Fruit fly (Drosophila melanogaster) whole organism, wandering third instar larva: Measurements from ENCODE around the gene CG7376.
A peak's percentile ranks its signal among the peaks of the same experiment; 100 is the strongest.

Experiments used
- Abd-B ChIP-seq: fragments of >200 bp; optimal IDR thresholded peaks from 2 replicates; lab custom pipeline; 2017; ENCODE audit warnings: missing biosample characterization, missing genetic modification characterization
- CG32264 ChIP-seq: fragments of 200-800 bp; sonication (Bioruptor generic); optimal IDR thresholded peaks from 2 replicates; lab custom pipeline; 2016; ENCODE audit warnings: missing biosample characterization, missing genetic modification characterization
- CG9705 ChIP-seq: fragments of 200-800 bp; sonication (Bioruptor generic); optimal IDR thresholded peaks from 2 replicates; lab custom pipeline; 2018; ENCODE audit warnings: missing biosample characterization, mild to moderate bottlenecking, missing genetic modification characterization
- CrebA ChIP-seq: fragments of 200-800 bp; sonication (Bioruptor generic); optimal IDR thresholded peaks from 2 replicates; lab custom pipeline; 2016; ENCODE audit warnings: missing biosample characterization, mild to moderate bottlenecking, missing genetic modification characterization, borderline replicate concordance
- Dfd ChIP-seq: fragments of >200 bp; optimal IDR thresholded peaks from 2 replicates; lab custom pipeline; 2017; ENCODE audit warnings: missing biosample characterization, missing genetic modification characterization
- Dif ChIP-seq: fragments of 200-275, 200-300 bp; sonication (Bioruptor generic); optimal IDR thresholded peaks from 2 replicates; lab custom pipeline; 2018; ENCODE audit warnings: missing biosample characterization, missing genetic modification characterization; ENCODE audit not compliant: partially characterized antibody
- GATAd ChIP-seq: sonication (Bioruptor generic); optimal IDR thresholded peaks from 2 replicates; lab custom pipeline; 2016; ENCODE audit warnings: missing biosample characterization, missing genetic modification characterization
- HLH106 ChIP-seq: fragments of 200-800 bp; optimal IDR thresholded peaks from 3 replicates; lab custom pipeline; 2019; ENCODE audit warnings: missing biosample characterization, mild to moderate bottlenecking, missing genetic modification characterization, moderate library complexity
- Hnf4 ChIP-seq: fragments of 200-800 bp; sonication (Bioruptor generic); optimal IDR thresholded peaks from 2 replicates; lab custom pipeline; 2016; ENCODE audit warnings: missing biosample characterization, mild to moderate bottlenecking, missing genetic modification characterization
- Hr78 ChIP-seq: fragments of >200 bp; optimal IDR thresholded peaks from 2 replicates; lab custom pipeline; 2017; ENCODE audit warnings: missing biosample characterization, missing genetic modification characterization
- Hr83 ChIP-seq: fragments of 200-300 bp; sonication (Bioruptor generic); optimal IDR thresholded peaks from 2 replicates; lab custom pipeline; 2016; ENCODE audit warnings: missing biosample characterization, mild to moderate bottlenecking, missing genetic modification characterization, moderate library complexity; ENCODE audit not compliant: poor library complexity, severe bottlenecking
- Jra ChIP-seq: sonication (Bioruptor generic); optimal IDR thresholded peaks from 2 replicates; lab custom pipeline; 2016; ENCODE audit warnings: missing biosample characterization, missing genetic modification characterization
- Mio ChIP-seq: sonication (Bioruptor generic); optimal IDR thresholded peaks from 2 replicates; lab custom pipeline; 2016; ENCODE audit warnings: missing biosample characterization, missing genetic modification characterization
- Myc ChIP-seq: fragments of >200 bp; optimal IDR thresholded peaks from 2 replicates; lab custom pipeline; 2017
- N ChIP-seq: fragments of >200 bp; optimal IDR thresholded peaks from 2 replicates; lab custom pipeline; 2018; ENCODE audit warnings: missing biosample characterization, missing external identifiers, missing genetic modification characterization
- OdsH ChIP-seq: fragments of 200-800 bp; sonication (Bioruptor generic); optimal IDR thresholded peaks from 2 replicates; lab custom pipeline; 2016; ENCODE audit warnings: missing biosample characterization, mild to moderate bottlenecking, missing genetic modification characterization
- Rel ChIP-seq, 2 experiments: fragments of 200-800 bp; sonication (Bioruptor generic) in 1 of 2; optimal IDR thresholded peaks; 2 replicates in 1 of 2; 3 replicates in 1 of 2; lab custom pipeline; 2016 to 2019; ENCODE audit warnings: mild to moderate bottlenecking in 2 of 2, missing biosample characterization in 2 of 2, missing genetic modification characterization in 2 of 2, moderate library complexity in 1 of 2
- Sp1 ChIP-seq: fragments of 200-800 bp; sonication (Bioruptor generic); optimal IDR thresholded peaks from 3 replicates; lab custom pipeline; 2019; ENCODE audit warnings: missing biosample characterization, mild to moderate bottlenecking, missing genetic modification characterization, moderate library complexity
- Vsx2 ChIP-seq: fragments of 200-300, 225-300 bp; sonication (Bioruptor generic); optimal IDR thresholded peaks from 2 replicates; lab custom pipeline; 2018; ENCODE audit warnings: missing biosample characterization, missing genetic modification characterization; ENCODE audit not compliant: partially characterized antibody
- br ChIP-seq: fragments of 200-800 bp; sonication (Bioruptor generic); optimal IDR thresholded peaks from 2 replicates; lab custom pipeline; 2016; ENCODE audit warnings: missing biosample characterization, missing genetic modification characterization
- brk ChIP-seq: fragments of 200-800 bp; sonication (Bioruptor generic); optimal IDR thresholded peaks from 2 replicates; lab custom pipeline; 2016; ENCODE audit warnings: missing biosample characterization, mild to moderate bottlenecking, missing genetic modification characterization
- dl ChIP-seq, 2 experiments: fragments of 175-275, 200-275 bp in 1 of 2; fragments of 200-275 bp in 1 of 2; sonication (Bioruptor generic); optimal IDR thresholded peaks; lab custom pipeline; 2018; ENCODE audit warnings: mild to moderate bottlenecking in 2 of 2, missing biosample characterization in 2 of 2, missing genetic modification characterization in 2 of 2, moderate library complexity in 2 of 2; ENCODE audit not compliant: partially characterized antibody in 2 of 2, insufficient read depth in 1 of 2
- dmrt93B ChIP-seq: fragments of 200-800 bp; sonication (Bioruptor generic); optimal IDR thresholded peaks from 2 replicates; lab custom pipeline; 2018; ENCODE audit warnings: missing biosample characterization, mild to moderate bottlenecking, missing genetic modification characterization
- dsf ChIP-seq: sonication (Bioruptor generic); optimal IDR thresholded peaks from 2 replicates; lab custom pipeline; 2016; ENCODE audit warnings: missing biosample characterization, missing genetic modification characterization, borderline replicate concordance
- ey ChIP-seq: fragments of 200-800 bp; sonication (Bioruptor generic); optimal IDR thresholded peaks from 2 replicates; lab custom pipeline; 2016; ENCODE audit warnings: missing biosample characterization, missing genetic modification characterization
- foxo ChIP-seq, 2 experiments: fragments of 200-800 bp; sonication (Bioruptor generic); optimal IDR thresholded peaks; 2 replicates in 1 of 2; 3 replicates in 1 of 2; lab custom pipeline; 2016 to 2017; ENCODE audit warnings: missing biosample characterization in 2 of 2, missing genetic modification characterization in 2 of 2
- fru ChIP-seq: fragments of 200-800 bp; sonication (Bioruptor generic); optimal IDR thresholded peaks from 3 replicates; lab custom pipeline; 2016; ENCODE audit warnings: missing biosample characterization, mild to moderate bottlenecking, missing genetic modification characterization
- h ChIP-seq: fragments of 200-800 bp; sonication (Bioruptor generic); optimal IDR thresholded peaks from 3 replicates; lab custom pipeline; 2016; ENCODE audit warnings: missing biosample characterization, mild to moderate bottlenecking, missing genetic modification characterization
- jim ChIP-seq: fragments of 175-275, 200-325 bp; sonication (Bioruptor generic); optimal IDR thresholded peaks from 2 replicates; lab custom pipeline; 2016; ENCODE audit warnings: missing biosample characterization, mild to moderate bottlenecking, missing genetic modification characterization
- lola ChIP-seq: fragments of >200 bp; optimal IDR thresholded peaks from 2 replicates; lab custom pipeline; 2017; ENCODE audit warnings: missing biosample characterization, missing genetic modification characterization
- pan ChIP-seq: fragments of >200 bp; optimal IDR thresholded peaks from 2 replicates; lab custom pipeline; 2017
- psq ChIP-seq: fragments of 200-800 bp; sonication (Bioruptor generic); optimal IDR thresholded peaks from 3 replicates; lab custom pipeline; 2017; ENCODE audit warnings: missing biosample characterization, mild to moderate bottlenecking, missing genetic modification characterization, moderate library complexity
- rgr ChIP-seq: fragments of 200-800 bp; sonication (Bioruptor generic); optimal IDR thresholded peaks from 3 replicates; lab custom pipeline; 2016; ENCODE audit warnings: missing biosample characterization, mild to moderate bottlenecking, missing genetic modification characterization
- sage ChIP-seq: fragments of 200-800 bp; sonication (Bioruptor generic); optimal IDR thresholded peaks from 2 replicates; lab custom pipeline; 2016; ENCODE audit warnings: missing biosample characterization, mild to moderate bottlenecking, missing genetic modification characterization
- sv ChIP-seq: fragments of 200-800 bp; sonication (Bioruptor generic); optimal IDR thresholded peaks from 3 replicates; lab custom pipeline; 2016; ENCODE audit warnings: missing biosample characterization, missing genetic modification characterization
- tai ChIP-seq: sonication (Bioruptor generic); optimal IDR thresholded peaks from 2 replicates; lab custom pipeline; 2016; ENCODE audit warnings: missing biosample characterization, missing genetic modification characterization
- usp ChIP-seq: fragments of >200 bp; optimal IDR thresholded peaks from 2 replicates; lab custom pipeline; 2017; ENCODE audit warnings: missing biosample characterization, missing genetic modification characterization
- woc ChIP-seq: sonication (Bioruptor generic); optimal IDR thresholded peaks from 2 replicates; lab custom pipeline; 2016; ENCODE audit warnings: missing biosample characterization, mild to moderate bottlenecking, missing genetic modification characterization

Gene CG7376

dm6 chr3L:6188995-6189927 is 15.2 kb downstream of the CG7376 start, which contains the start of the genes D19A and CG7386:
Gene D19A (minus strand): TSS chr3L:6189123.
Gene CG7386 (plus strand): TSS chr3L:6189745.
- TF ChIP-seq dmrt93B (GFP tag; lab: Kevin White, UChicago) = no peak
- TF ChIP-seq Mio (GFP tag; lab: Kevin White, UChicago) = no peak
- TF ChIP-seq pan = no peak
- peak; percentile 58 for TF ChIP-seq h (GFP tag; lab: Kevin White, UChicago)
- peak; percentile 59 for TF ChIP-seq rgr (GFP tag; lab: Kevin White, UChicago)
- TF ChIP-seq N (GFP tag; lab: Kevin White, UChicago) = no peak
- TF ChIP-seq Abd-B (GFP tag; lab: Kevin White, UChicago) = no peak
- peak; percentile 65 for TF ChIP-seq Sp1 (GFP tag; lab: Kevin White, UChicago)
- peak; percentile 65 for TF ChIP-seq sv (GFP tag; lab: Kevin White, UChicago)
- TF ChIP-seq GATAd (GFP tag; lab: Kevin White, UChicago) = no peak
- peak; percentile 30 for TF ChIP-seq Myc (lab: Kevin White, UChicago)
- TF ChIP-seq lola (GFP tag; lab: Kevin White, UChicago) = no peak
- peak; percentile 28 for TF ChIP-seq OdsH
- no peak for TF ChIP-seq brk (GFP tag; lab: Kevin White, UChicago)
- peak in 1 of 2 experiments; percentile 28 for TF ChIP-seq dl (GFP tag; optimal IDR thresholded peaks at IDR 0.05; lab: Kevin White, UChicago; ENCODE audit: insufficient read depth in 1 of 2, partially characterized antibody in 2 of 2)
- no peak for TF ChIP-seq Rel (GFP tag; optimal IDR thresholded peaks at IDR 0.05; lab: Kevin White, UChicago)
- peak; percentile 24 for TF ChIP-seq Rel (tag; optimal IDR thresholded peaks at IDR 0.05; lab: Kevin White, UChicago)
- TF ChIP-seq dsf = no peak
- peak; percentile 96 for TF ChIP-seq Vsx2 (GFP tag; lab: Kevin White, UChicago)
- TF ChIP-seq Hnf4 (GFP tag; lab: Kevin White, UChicago) = peak; percentile 66
- no peak for TF ChIP-seq Jra
- no peak for TF ChIP-seq CrebA (GFP tag; lab: Kevin White, UChicago)
- no peak for TF ChIP-seq usp (GFP tag; lab: Kevin White, UChicago)
- TF ChIP-seq HLH106 (tag; lab: Kevin White, UChicago) = peak; percentile 39
- TF ChIP-seq jim (GFP tag; lab: Kevin White, UChicago) = no peak
- TF ChIP-seq CG32264 (GFP tag; lab: Kevin White, UChicago) = no peak
- TF ChIP-seq ey (GFP tag; lab: Kevin White, UChicago) = peak; percentile 47
- TF ChIP-seq tai (GFP tag; lab: Kevin White, UChicago) = no peak
- TF ChIP-seq fru (GFP tag; lab: Kevin White, UChicago) = peak; percentile 24
- peak; percentile 55 for TF ChIP-seq psq
- peak; percentile 91 for TF ChIP-seq Hr83 (GFP tag; lab: Kevin White, UChicago)
- peak in 1 of 2 experiments; percentile 70 for TF ChIP-seq foxo (GFP tag; optimal IDR thresholded peaks at IDR 0.05; lab: Kevin White, UChicago)
- TF ChIP-seq sage (GFP tag; lab: Kevin White, UChicago) = no peak
- TF ChIP-seq CG9705 = peak; percentile 45
- TF ChIP-seq Hr78 (GFP tag; lab: Kevin White, UChicago) = no peak
- TF ChIP-seq woc (GFP tag; lab: Kevin White, UChicago) = peak; percentile 79
- TF ChIP-seq br (GFP tag; lab: Kevin White, UChicago) = peak; percentile 51
- TF ChIP-seq Dfd (GFP tag; lab: Kevin White, UChicago) = no peak
- peak; percentile 91 for TF ChIP-seq Dif (GFP tag; lab: Kevin White, UChicago)
